Fruit fly (Drosophila melanogaster): ENCODE data around the gene Abcd1.

Gene Abcd1

dm6 chr4:179062-179919 is 14.3 kb downstream of the Abcd1 start, which contains the start of gene Arl4:
Arl4 (minus strand) TSS chr4:179389.
- peak; percentile 3 for TF ChIP-seq CG17801 (GFP tag; optimal IDR thresholded peaks at IDR 0.05; ENCODE audit: partially characterized antibody)

- no peak for TF ChIP-seq CG17801 (GFP tag; optimal IDR thresholded peaks at IDR 0.05; ENCODE audit: partially characterized antibody)
These were observed 18.4 kb downstream of the Abcd1 start, which contains the start of gene CG33978 for dm6 chr4:175245-175644. CG33978 (minus strand) TSS chr4:175639.

- no peak for TF ChIP-seq CG17801 (GFP tag; optimal IDR thresholded peaks at IDR 0.05; ENCODE audit: partially characterized antibody)
These were observed 19.1 kb downstream of the Abcd1 start for dm6 chr4:174526-174925.

dm6 chr4:167515-167914 is 26.1 kb downstream of the Abcd1 start:
- no peak for TF ChIP-seq CG17801 (GFP tag; optimal IDR thresholded peaks at IDR 0.05; ENCODE audit: partially characterized antibody)

- TF ChIP-seq CG17801 (GFP tag; optimal IDR thresholded peaks at IDR 0.05; ENCODE audit: partially characterized antibody): no peak
These were observed 28.5 kb downstream of the Abcd1 start for dm6 chr4:165159-165558.

dm6 chr4:155977-156376 is 37.7 kb downstream of the Abcd1 start, which contains the start of gene CG31997:
CG31997 (minus strand) TSS chr4:156060.
- TF ChIP-seq CG17801 (GFP tag; optimal IDR thresholded peaks at IDR 0.05; ENCODE audit: partially characterized antibody): no peak

dm6 chr4:150453-150852 is 43.2 kb downstream of the Abcd1 start, which contains the start of gene CG32006:
CG32006 (plus strand) TSS chr4:150764.
- no peak for TF ChIP-seq CG17801 (GFP tag; optimal IDR thresholded peaks at IDR 0.05; ENCODE audit: partially characterized antibody)

dm6 chr4:149123-149522 is 44.5 kb downstream of the Abcd1 start:
- no peak for TF ChIP-seq CG17801 (GFP tag; optimal IDR thresholded peaks at IDR 0.05; ENCODE audit: partially characterized antibody)

- no peak for TF ChIP-seq CG17801 (GFP tag; optimal IDR thresholded peaks at IDR 0.05; ENCODE audit: partially characterized antibody)
These were observed 57.7 kb downstream of the Abcd1 start for dm6 chr4:135953-136352.

All from ovary, adult (tissue).